Fruit fly (Drosophila melanogaster) whole organism, wandering third instar larva: ENCODE measurements around the gene Dbx.

Experiments used
- Sp1 ChIP-seq: fragments of 200-800 bp; sonication (Bioruptor generic); optimal IDR thresholded peaks from 3 replicates; lab custom pipeline; 2019; ENCODE audit warnings: missing biosample characterization, mild to moderate bottlenecking, missing genetic modification characterization, moderate library complexity
- br ChIP-seq: fragments of 200-800 bp; sonication (Bioruptor generic); optimal IDR thresholded peaks from 2 replicates; lab custom pipeline; 2016; ENCODE audit warnings: missing biosample characterization, missing genetic modification characterization
- jim ChIP-seq: fragments of 175-275, 200-325 bp; sonication (Bioruptor generic); optimal IDR thresholded peaks from 2 replicates; lab custom pipeline; 2016; ENCODE audit warnings: missing biosample characterization, mild to moderate bottlenecking, missing genetic modification characterization
- psq ChIP-seq: fragments of 200-800 bp; sonication (Bioruptor generic); optimal IDR thresholded peaks from 3 replicates; lab custom pipeline; 2017; ENCODE audit warnings: missing biosample characterization, mild to moderate bottlenecking, missing genetic modification characterization, moderate library complexity

dm6 chr3L:1940843-1941418 is 19.8 kb downstream of the Dbx start, which contains the start of gene Mfap1:
- TF ChIP-seq psq (GFP tag; lab: Kevin White, UChicago), result no peak
- TF ChIP-seq br (GFP tag; lab: Kevin White, UChicago), result no peak
- TF ChIP-seq jim (GFP tag; lab: Kevin White, UChicago), result no peak
- TF ChIP-seq Sp1 (GFP tag; lab: Kevin White, UChicago), result no peak
